Worm (Caenorhabditis elegans) whole organism, L4/young adult: ENCODE data around the gene ZK1240.3.

Experiments used
- W03F9.2 ChIP-seq: fragments of 150-350 bp; optimal IDR thresholded peaks from 2 replicates; lab custom pipeline; 2014; ENCODE audit warnings: missing biosample characterization, missing genetic modification characterization
- dao-5 ChIP-seq: sonication (generic microtip); optimal IDR thresholded peaks from 2 replicates; lab custom pipeline; 2016; ENCODE audit warnings: missing genotype, missing genetic modification characterization, moderate library complexity, missing compliant biosample characterization
- him-1 ChIP-seq: sonication (generic microtip); optimal IDR thresholded peaks from 2 replicates; lab custom pipeline; 2016; ENCODE audit warnings: missing genotype, missing genetic modification reagents, missing genetic modification characterization, missing compliant biosample characterization

The ZK1240.3 gene

ce11 chrII:2304575-2304974 lies 15.6 kb upstream of the ZK1240.3 start:
- no peak for TF ChIP-seq dao-5

ce11 chrII:2305507-2305906 lies 14.6 kb upstream of the ZK1240.3 start:
- TF ChIP-seq W03F9.2 (tag; lab: Kevin White, UChicago) (no peak), dao-5 (no peak), him-1 (tag; lab: Kevin White, UChicago) (no peak)

DNA sequence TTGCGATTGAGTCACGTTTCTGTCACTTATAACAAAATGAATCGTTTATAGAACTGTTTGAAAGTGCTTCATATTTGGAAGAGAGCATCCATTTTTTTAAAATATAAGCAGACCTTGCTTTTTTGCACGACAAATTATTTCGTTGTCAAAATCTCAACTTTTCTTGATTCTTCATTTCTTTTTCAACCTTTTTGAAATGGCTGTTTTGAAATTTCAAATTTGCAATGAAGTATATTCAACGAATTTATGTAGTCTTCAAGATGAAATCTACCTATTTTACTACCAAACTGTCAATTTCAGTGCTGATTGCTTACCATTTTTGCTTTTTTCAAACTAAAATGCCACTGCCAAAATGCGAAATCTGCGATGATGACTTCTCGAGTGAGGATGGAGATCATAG lies 13.4 kb upstream of the ZK1240.3 start, which contains the start of gene B0281.3:
Gene B0281.3 (plus strand): TSS at position 301 of the 400 bp plus-strand sequence.
- TF ChIP-seq dao-5 (no peak), him-1 (tag; lab: Kevin White, UChicago) (no peak), W03F9.2 (tag; lab: Kevin White, UChicago) (no peak)

- no peak for TF ChIP-seq dao-5
- no peak for TF ChIP-seq him-1 (tag; lab: Kevin White, UChicago)
- no peak for TF ChIP-seq W03F9.2 (tag; lab: Kevin White, UChicago)
These were observed 7.4 kb upstream of the ZK1240.3 start, which contains the start of the genes trim-21 and B0281.1 for ce11 chrII:2312747-2313146. Gene trim-21 (minus strand): TSS chrII:2312847. Gene B0281.1 (plus strand): TSS chrII:2313067.

ce11 chrII:2317883-2318357 lies 2.2 kb upstream of the ZK1240.3 start, which contains the start of the genes ZK1240.5 and ZK1240.9:
Gene ZK1240.5 (minus strand): TSS chrII:2317933.
Gene ZK1240.9 (plus strand): TSS chrII:2318189.
- no peak for TF ChIP-seq him-1 (tag; lab: Kevin White, UChicago)
- TF ChIP-seq W03F9.2 (tag; lab: Kevin White, UChicago) = no peak
- TF ChIP-seq dao-5 = no peak

DNA sequence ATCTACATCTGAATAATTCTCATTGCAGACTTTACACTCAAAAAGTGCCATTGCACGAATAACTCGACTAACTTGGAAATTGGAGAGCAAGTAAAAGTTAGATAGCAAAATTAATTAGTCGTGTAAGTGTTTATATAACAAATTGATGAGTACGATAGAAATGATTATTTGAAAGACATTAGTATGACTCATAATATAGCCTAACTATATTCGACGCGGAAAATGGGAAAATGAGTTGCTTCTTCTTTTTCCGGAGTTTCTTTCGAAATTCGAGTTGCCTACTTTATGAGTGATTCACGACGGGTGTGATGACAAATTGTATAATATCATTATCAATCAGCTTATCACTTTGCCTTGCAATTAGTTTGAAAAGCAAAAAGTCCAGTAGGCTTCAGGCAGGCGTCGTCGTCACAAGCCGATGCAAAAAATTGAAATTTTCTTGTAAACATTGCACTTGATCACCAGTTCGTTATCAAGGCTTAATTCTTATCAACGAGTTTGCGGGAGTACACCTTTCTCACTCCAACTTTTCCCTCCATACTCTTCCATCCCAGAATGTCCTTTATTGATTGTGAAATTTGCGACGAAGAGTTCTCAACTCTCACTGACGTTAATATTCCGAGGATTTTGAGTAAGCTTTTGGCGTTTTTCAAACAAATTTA lies 2.9 kb downstream of the ZK1240.3 start, which contains the start of the genes ZK1240.6 and ZK1240.2:
Gene ZK1240.6 (minus strand): TSS at position 51 of the 662 bp plus-strand sequence.
Gene ZK1240.2 (plus strand): TSS at position 520 of the 662 bp plus-strand sequence.
- TF ChIP-seq W03F9.2 (tag; lab: Kevin White, UChicago) (no peak), him-1 (tag; lab: Kevin White, UChicago) (no peak), dao-5 (no peak)

- TF ChIP-seq W03F9.2 (tag; lab: Kevin White, UChicago) (no peak), him-1 (tag; lab: Kevin White, UChicago) (no peak), dao-5 (no peak)
These were observed 4.8 kb downstream of the ZK1240.3 start, which contains the start of gene ZK1240.11 for ce11 chrII:2324956-2325355. Gene ZK1240.11 (plus strand): TSS chrII:2325256.

- TF ChIP-seq W03F9.2 (tag; lab: Kevin White, UChicago) (no peak), dao-5 (no peak), him-1 (tag; lab: Kevin White, UChicago) (no peak)
These were observed 8.9 kb downstream of the ZK1240.3 start, which contains the start of the genes ZK1240.8 and ZK1240.1 for ce11 chrII:2328963-2329442. Gene ZK1240.8 (minus strand): TSS chrII:2329063. Gene ZK1240.1 (plus strand): TSS chrII:2329392.

- no peak for TF ChIP-seq dao-5
- no peak for TF ChIP-seq W03F9.2 (tag; lab: Kevin White, UChicago)
- TF ChIP-seq him-1 (tag; lab: Kevin White, UChicago) = no peak
These were observed 10.3 kb downstream of the ZK1240.3 start for ce11 chrII:2330462-2330861.

DNA sequence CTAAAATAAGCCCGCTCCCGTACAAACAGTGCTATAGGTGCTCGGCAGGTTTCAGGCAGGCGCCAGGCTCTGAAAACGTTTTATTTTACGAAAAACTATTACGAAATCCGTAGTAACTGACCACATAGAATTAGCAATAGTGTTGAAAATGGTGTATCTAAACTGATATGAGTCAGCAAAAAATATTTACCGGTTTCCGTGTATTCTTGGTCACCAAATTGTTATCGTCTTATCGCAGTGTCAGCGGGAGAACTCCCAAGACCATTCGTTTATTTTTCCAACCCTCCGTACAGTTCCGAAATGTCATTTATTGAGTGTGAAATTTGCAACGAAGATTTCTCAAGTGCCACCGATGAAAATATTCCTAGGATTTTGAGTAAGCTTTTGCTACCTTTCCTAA lies 12.1 kb downstream of the ZK1240.3 start, which contains the start of gene F43C11.8:
Gene F43C11.8 (plus strand): TSS at position 301 of the 400 bp plus-strand sequence.
- TF ChIP-seq W03F9.2 (tag; lab: Kevin White, UChicago) = no peak
- no peak for TF ChIP-seq dao-5

DNA sequence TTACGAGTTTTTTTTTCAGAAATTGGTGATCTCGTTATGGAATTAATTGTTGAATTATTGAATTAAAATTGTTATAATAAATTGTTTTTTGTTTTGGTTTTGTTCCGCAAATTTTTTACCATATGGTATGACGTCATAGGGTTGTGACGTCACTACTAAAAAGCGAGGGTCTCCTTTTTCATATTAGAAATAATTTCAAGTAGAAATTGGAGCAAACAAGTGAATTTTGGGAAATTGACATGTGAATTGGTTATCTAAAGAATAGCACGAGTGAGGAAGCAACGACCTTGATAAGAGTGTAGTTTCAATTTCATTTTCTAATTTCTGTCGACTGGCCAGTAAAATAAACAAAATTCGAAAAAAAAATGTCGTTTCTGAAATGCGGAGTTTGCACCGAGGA lies 15.4 kb downstream of the ZK1240.3 start, which contains the start of gene F43C11.7:
Gene F43C11.7 (plus strand): TSS at position 326 of the 400 bp plus-strand sequence.
- TF ChIP-seq him-1 (tag; lab: Kevin White, UChicago) (no peak), W03F9.2 (tag; lab: Kevin White, UChicago) (no peak), dao-5 (no peak)

- TF ChIP-seq dao-5 = no peak
- no peak for TF ChIP-seq him-1 (tag; lab: Kevin White, UChicago)
- no peak for TF ChIP-seq W03F9.2 (tag; lab: Kevin White, UChicago)
These were observed 16.0 kb downstream of the ZK1240.3 start for ce11 chrII:2336177-2336576.

DNA sequence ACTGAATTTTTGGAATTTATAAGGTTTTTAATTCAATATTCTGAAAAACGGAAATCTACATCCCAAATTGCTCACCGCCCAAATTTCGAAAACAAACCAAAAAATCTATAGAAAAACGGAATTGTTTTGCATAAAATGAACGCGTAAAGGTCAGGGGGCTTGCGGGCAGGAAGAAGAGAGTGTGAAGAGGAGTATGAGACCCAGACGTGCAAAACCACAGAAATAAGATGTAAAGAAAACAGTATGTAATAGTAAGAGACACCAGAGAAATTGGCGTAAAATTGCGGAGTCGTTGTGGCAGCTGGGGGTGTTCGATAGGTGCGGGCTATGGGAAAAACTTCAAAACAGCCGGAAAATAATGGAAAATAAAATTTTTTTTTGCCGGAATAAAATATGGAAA lies 20.8 kb downstream of the ZK1240.3 start:
- TF ChIP-seq dao-5 (no peak), him-1 (tag; lab: Kevin White, UChicago) (no peak), W03F9.2 (tag; lab: Kevin White, UChicago) (no peak)

ce11 chrII:2341515-2341914 lies 21.4 kb downstream of the ZK1240.3 start, which contains the start of gene enri-1:
Gene enri-1 (minus strand): TSS chrII:2341615.
- TF ChIP-seq dao-5 = no peak
- TF ChIP-seq him-1 (tag; lab: Kevin White, UChicago) = no peak
- TF ChIP-seq W03F9.2 (tag; lab: Kevin White, UChicago) = no peak
